Worm (Caenorhabditis elegans): ENCODE results near the gene ZC449.5.

The ZC449.5 gene

ce11 chrX:4997548-4998087, 40.0 kb downstream of the ZC449.5 start, which contains the start of gene ZC8.6 (continued):
- TF ChIP-seq lir-3 (tag; optimal IDR thresholded peaks at IDR 0.05), result no peak
- no peak for TF ChIP-seq egl-27 (tag; optimal IDR thresholded peaks at IDR 0.05)
- no peak for TF ChIP-seq fkh-10 (GFP tag; optimal IDR thresholded peaks at IDR 0.05)
- TF ChIP-seq arid-1 (GFP tag; conservative IDR thresholded peaks at IDR 0.05), result no peak
- TF ChIP-seq lin-13 (GFP tag; optimal IDR thresholded peaks at IDR 0.05), result peak; percentile 46
- TF ChIP-seq aha-1 (tag), result no peak
- TF ChIP-seq nhr-48 (tag; optimal IDR thresholded peaks at IDR 0.05), result no peak
- no peak for TF ChIP-seq zip-2 (tag; optimal IDR thresholded peaks at IDR 0.05)
- no peak for TF ChIP-seq nhr-42 (GFP tag; IDR thresholded peaks at IDR 0.05)
- TF ChIP-seq nhr-25 (tag; optimal IDR thresholded peaks at IDR 0.05; ENCODE audit: borderline replicate concordance, insufficient read depth), result no peak
- no peak for TF ChIP-seq duxl-1 (tag; optimal IDR thresholded peaks at IDR 0.05; ENCODE audit: poor library complexity)
- TF ChIP-seq nhr-10 (tag; optimal IDR thresholded peaks at IDR 0.05), result no peak
- TF ChIP-seq fos-1 (tag; optimal IDR thresholded peaks at IDR 0.05), result no peak
- TF ChIP-seq ZK337.2 (GFP tag; IDR thresholded peaks at IDR 0.05), result no peak
- no peak for TF ChIP-seq ctbp-1 (GFP tag; IDR thresholded peaks at IDR 0.05)
- TF ChIP-seq ztf-7 (tag; optimal IDR thresholded peaks at IDR 0.05), result no peak
- no peak for TF ChIP-seq nhr-111 (GFP tag; optimal IDR thresholded peaks at IDR 0.05)
- no peak for TF ChIP-seq spr-3 (GFP tag; optimal IDR thresholded peaks at IDR 0.05)
- no peak for TF ChIP-seq ceh-44 (GFP tag; IDR thresholded peaks at IDR 0.05)
- TF ChIP-seq lin-38 (GFP tag; IDR thresholded peaks at IDR 0.05), result peak; percentile 90
- TF ChIP-seq jun-1 (tag; optimal IDR thresholded peaks at IDR 0.05), result no peak
- no peak for TF ChIP-seq R02D3.7 (tag; optimal IDR thresholded peaks at IDR 0.05)
- TF ChIP-seq mxl-3 (GFP tag; optimal IDR thresholded peaks at IDR 0.05), result peak; percentile 26
- no peak for TF ChIP-seq ceh-20 (GFP tag; IDR thresholded peaks at IDR 0.05)
- TF ChIP-seq nhr-11 (tag; optimal IDR thresholded peaks at IDR 0.05), result peak; percentile 20
- TF ChIP-seq T20F7.1 (GFP tag; optimal IDR thresholded peaks at IDR 0.05), result no peak
- TF ChIP-seq snpc-1.2 (GFP tag; IDR thresholded peaks at IDR 0.05), result no peak
- TF ChIP-seq F10B5.3 (tag; optimal IDR thresholded peaks at IDR 0.05), result no peak
- TF ChIP-seq nhr-102 (tag; optimal IDR thresholded peaks at IDR 0.05), result no peak
- no peak for TF ChIP-seq ceh-32 (tag; optimal IDR thresholded peaks at IDR 0.05; ENCODE audit: poor library complexity)
- TF ChIP-seq set-16 (GFP tag; IDR thresholded peaks at IDR 0.05), result no peak
- peak; percentile 65 for TF ChIP-seq hmg-1.1 (GFP tag; IDR thresholded peaks at IDR 0.05)
- no peak for TF ChIP-seq madf-5 (GFP tag; IDR thresholded peaks at IDR 0.05)
- no peak for TF ChIP-seq ztf-11 (tag; optimal IDR thresholded peaks at IDR 0.05)
- TF ChIP-seq F37D6.2 (tag; optimal IDR thresholded peaks at IDR 0.05), result no peak
- no peak for TF ChIP-seq lin-1 (GFP tag; IDR thresholded peaks at IDR 0.05)
- no peak for TF ChIP-seq daf-16 (GFP tag; optimal IDR thresholded peaks at IDR 0.05)
- peak; percentile 25 for TF ChIP-seq daf-16 (tag; optimal IDR thresholded peaks at IDR 0.05)
- no peak for TF ChIP-seq ama-1 (optimal IDR thresholded peaks at IDR 0.05)
- no peak for TF ChIP-seq cey-2 (tag; optimal IDR thresholded peaks at IDR 0.05; ENCODE audit: borderline replicate concordance, insufficient read depth)
- TF ChIP-seq ceh-28 (tag; optimal IDR thresholded peaks at IDR 0.05), result no peak
- no peak for TF ChIP-seq vab-7 (GFP tag; IDR thresholded peaks at IDR 0.05)
- TF ChIP-seq aly-2 (tag; optimal IDR thresholded peaks at IDR 0.05), result no peak
- no peak for TF ChIP-seq nhr-41 (GFP tag; IDR thresholded peaks at IDR 0.05)
- no peak for TF ChIP-seq lin-15B (tag; optimal IDR thresholded peaks at IDR 0.05)
- TF ChIP-seq Y48G9A.11 (GFP tag; IDR thresholded peaks at IDR 0.05), result no peak
- no peak for TF ChIP-seq Y5F2A.4 (GFP tag; optimal IDR thresholded peaks at IDR 0.05)
- no peak for TF ChIP-seq daf-19 (GFP tag; conservative IDR thresholded peaks at IDR 0.05)
- TF ChIP-seq ZK546.5 (tag; optimal IDR thresholded peaks at IDR 0.05), result no peak
- TF ChIP-seq lin-29 (GFP tag; IDR thresholded peaks at IDR 0.05), result no peak
- TF ChIP-seq nhr-28 (tag; optimal IDR thresholded peaks at IDR 0.05), result peak; percentile 58
- no peak for TF ChIP-seq dmd-9 (GFP tag; IDR thresholded peaks at IDR 0.05)

All from whole organism, L4 larva.